Fruit fly (Drosophila melanogaster) whole organism, embryonic: Measurements from ENCODE around the gene CG7006.
A peak's percentile ranks its signal among the peaks of the same experiment; 100 is the strongest.

Source experiments
- Aef1 ChIP-seq: fragments of 200-800 bp; sonication (Bioruptor generic); IDR thresholded peaks from 3 replicates; pipeline ENCODE4 v1.3.6; 2022; ENCODE audit warnings: missing biosample characterization, missing genetic modification characterization
- Atf-2 ChIP-seq: fragments of 200-800 bp; sonication (Bioruptor generic); optimal IDR thresholded peaks from 2 replicates; lab custom pipeline; 2016; ENCODE audit warnings: missing biosample characterization, missing genetic modification characterization
- B-H2 ChIP-seq: fragments of 200-800 bp; sonication (Bioruptor generic); optimal IDR thresholded peaks from 2 replicates; lab custom pipeline; 2018; ENCODE audit warnings: missing biosample characterization, mild to moderate bottlenecking, missing genetic modification characterization
- BEAF-32 ChIP-seq: fragments of 200-800 bp; sonication (Bioruptor generic); optimal IDR thresholded peaks from 3 replicates; lab custom pipeline; 2017; ENCODE audit warnings: missing biosample characterization, missing genetic modification characterization, mild to moderate bottlenecking, moderate library complexity, missing genetic modification reagents
- CG10209 ChIP-seq: fragments of 200-800 bp; sonication (Bioruptor generic); optimal IDR thresholded peaks from 3 replicates; lab custom pipeline; 2017; ENCODE audit warnings: missing biosample characterization, mild to moderate bottlenecking, missing genetic modification characterization, missing genetic modification reagents
- CG10543 ChIP-seq: fragments of 200-800 bp; sonication (Bioruptor generic); optimal IDR thresholded peaks from 3 replicates; lab custom pipeline; 2017; ENCODE audit warnings: missing biosample characterization, mild to moderate bottlenecking, missing genetic modification characterization, moderate library complexity
- CG10565 ChIP-seq: fragments of 200-800 bp; sonication (Bioruptor generic); optimal IDR thresholded peaks from 3 replicates; lab custom pipeline; 2016; ENCODE audit warnings: missing biosample characterization, mild to moderate bottlenecking, missing genetic modification characterization
- CG11093 ChIP-seq: fragments of 200-800 bp; sonication (Bioruptor generic); IDR thresholded peaks from 3 replicates; pipeline ENCODE4 v1.3.6; 2022; ENCODE audit warnings: missing biosample characterization, missing genetic modification characterization
- CG11723 ChIP-seq: fragments of 200-800 bp; sonication (Bioruptor generic); optimal IDR thresholded peaks from 2 replicates; lab custom pipeline; 2017; ENCODE audit warnings: missing biosample characterization, mild to moderate bottlenecking, missing genetic modification characterization
- CG12942 ChIP-seq: fragments of 200-800 bp; sonication (Bioruptor generic); optimal IDR thresholded peaks from 3 replicates; lab custom pipeline; 2016; ENCODE audit warnings: missing biosample characterization, missing genetic modification characterization
- CG17361 ChIP-seq: fragments of 200-800 bp; sonication (Bioruptor generic); IDR thresholded peaks from 3 replicates; pipeline ENCODE4 v1.3.6; 2022; ENCODE audit warnings: missing biosample characterization, missing genetic modification characterization
- CG2129 ChIP-seq: fragments of 200-800 bp; sonication (Bioruptor generic); IDR thresholded peaks from 2 replicates; pipeline ENCODE4 v1.3.6; 2022; ENCODE audit warnings: missing biosample characterization, missing genetic modification characterization; ENCODE audit not compliant: partially characterized antibody
- CG2202 ChIP-seq: fragments of 200-800 bp; sonication (Bioruptor generic); optimal IDR thresholded peaks from 2 replicates; lab custom pipeline; 2018; ENCODE audit warnings: missing biosample characterization, mild to moderate bottlenecking, missing genetic modification characterization
- CG32532 ChIP-seq: fragments of 200-800 bp; sonication (Bioruptor generic); IDR thresholded peaks from 2 replicates; pipeline ENCODE4 v1.3.6; 2022; ENCODE audit warnings: missing biosample characterization, missing genetic modification characterization
- CG32772 ChIP-seq: fragments of 200-800 bp; sonication (Bioruptor generic); IDR thresholded peaks from 2 replicates; pipeline ENCODE4 v1.3.6; 2022; ENCODE audit warnings: missing biosample characterization, missing genetic modification characterization
- CG3838 ChIP-seq: fragments of 200-800 bp; sonication (Bioruptor generic); optimal IDR thresholded peaks from 3 replicates; lab custom pipeline; 2016; ENCODE audit warnings: missing biosample characterization, missing genetic modification characterization
- CG3847 ChIP-seq: fragments of 200-800 bp; sonication (Bioruptor generic); IDR thresholded peaks from 2 replicates; pipeline ENCODE4 v1.3.6; 2022; ENCODE audit warnings: missing biosample characterization, missing genetic modification characterization
- CG5180 ChIP-seq: fragments of 200-800 bp; sonication (Bioruptor generic); optimal IDR thresholded peaks from 3 replicates; lab custom pipeline; 2017; ENCODE audit warnings: missing biosample characterization, missing genetic modification characterization, mild to moderate bottlenecking, moderate library complexity, missing genetic modification reagents
- CG6791 ChIP-seq: fragments of 200-800 bp; sonication (Bioruptor generic); IDR thresholded peaks from 3 replicates; pipeline ENCODE4 v1.3.6; 2022; ENCODE audit warnings: missing biosample characterization, missing genetic modification characterization; ENCODE audit not compliant: partially characterized antibody
- CG7372 ChIP-seq: fragments of 200-800 bp; sonication (Bioruptor generic); IDR thresholded peaks from 2 replicates; pipeline ENCODE4 v1.3.6; 2022; ENCODE audit warnings: missing biosample characterization, missing genetic modification characterization
- D19B ChIP-seq: fragments of 200-800 bp; sonication (Bioruptor generic); optimal IDR thresholded peaks from 2 replicates; lab custom pipeline; 2017; ENCODE audit warnings: missing biosample characterization, mild to moderate bottlenecking, missing genetic modification characterization
- Dad ChIP-seq: fragments of 200-800 bp; sonication (Bioruptor generic); optimal IDR thresholded peaks from 3 replicates; lab custom pipeline; 2016; ENCODE audit warnings: missing biosample characterization, missing genetic modification characterization
- Dll ChIP-seq: fragments of 200-800 bp; sonication (Bioruptor generic); IDR thresholded peaks from 4 replicates; pipeline ENCODE4 v1.3.6; 2022; ENCODE audit warnings: missing biosample characterization, missing genetic modification characterization; ENCODE audit not compliant: partially characterized antibody
- HHEX ChIP-seq: fragments of 200-800 bp; sonication (Bioruptor generic); optimal IDR thresholded peaks from 3 replicates; lab custom pipeline; 2017; ENCODE audit warnings: missing biosample characterization, mild to moderate bottlenecking, missing genetic modification characterization, missing genetic modification reagents
- Nf-YC ChIP-seq: fragments of 200-800 bp; optimal IDR thresholded peaks from 3 replicates; lab custom pipeline; 2019; ENCODE audit warnings: missing biosample characterization, mild to moderate bottlenecking, missing genetic modification characterization, moderate library complexity
- Optix ChIP-seq: fragments of 200-800 bp; sonication (Bioruptor generic); IDR thresholded peaks from 3 replicates; pipeline ENCODE4 v1.3.6; 2022; ENCODE audit warnings: missing biosample characterization, missing genetic modification characterization
- Ptx1 ChIP-seq: fragments of 200-800 bp; sonication (Bioruptor generic); IDR thresholded peaks from 2 replicates; pipeline ENCODE4 v1.3.6; 2022; ENCODE audit warnings: missing biosample characterization, missing genetic modification characterization
- Sox100B ChIP-seq: fragments of 200-800 bp; sonication (Bioruptor generic); optimal IDR thresholded peaks from 3 replicates; lab custom pipeline; 2018; ENCODE audit warnings: missing biosample characterization, mild to moderate bottlenecking, missing genetic modification characterization
- Sry-β ChIP-seq: fragments of 200-800 bp; sonication (Bioruptor generic); optimal IDR thresholded peaks from 2 replicates; lab custom pipeline; 2018; ENCODE audit warnings: missing biosample characterization, mild to moderate bottlenecking, missing genetic modification characterization, moderate library complexity
- Vsx1 ChIP-seq: fragments of 200-800 bp; sonication (Bioruptor generic); optimal IDR thresholded peaks from 2 replicates; lab custom pipeline; 2017; ENCODE audit warnings: missing biosample characterization, mild to moderate bottlenecking, missing genetic modification characterization, missing genetic modification reagents
- al ChIP-seq: fragments of 200-800 bp; sonication (Bioruptor generic); IDR thresholded peaks from 2 replicates; pipeline ENCODE4 v1.3.6; 2022; ENCODE audit warnings: missing biosample characterization, missing genetic modification characterization
- bigmax ChIP-seq: fragments of 200-800 bp; sonication (Bioruptor generic); optimal IDR thresholded peaks from 2 replicates; lab custom pipeline; 2018; ENCODE audit warnings: missing biosample characterization, mild to moderate bottlenecking, missing genetic modification characterization
- bowl ChIP-seq: fragments of 200-800 bp; sonication (Bioruptor generic); IDR thresholded peaks from 2 replicates; pipeline ENCODE4 v1.3.6; 2022; ENCODE audit warnings: missing biosample characterization, missing genetic modification characterization
- caup ChIP-seq: fragments of 200-800 bp; sonication (Bioruptor generic); optimal IDR thresholded peaks from 3 replicates; lab custom pipeline; 2017; ENCODE audit warnings: missing biosample characterization, mild to moderate bottlenecking, missing genetic modification characterization, moderate library complexity; ENCODE audit not compliant: severe bottlenecking
- ems ChIP-seq: fragments of 200-800 bp; sonication (Bioruptor generic); optimal IDR thresholded peaks from 3 replicates; lab custom pipeline; 2016; ENCODE audit warnings: missing biosample characterization, missing genetic modification characterization
- en ChIP-seq: fragments of 200-800 bp; sonication (Bioruptor generic); optimal IDR thresholded peaks from 2 replicates; lab custom pipeline; 2016; ENCODE audit warnings: missing biosample characterization, missing genetic modification characterization
- esg ChIP-seq: fragments of 200-800 bp; sonication (Bioruptor generic); conservative IDR thresholded peaks from 2 replicates; pipeline ENCODE4 v1.3.6; 2022; ENCODE audit warnings: missing biosample characterization, missing genetic modification characterization
- fd96Cb ChIP-seq: fragments of 200-800 bp; sonication (Bioruptor generic); optimal IDR thresholded peaks from 2 replicates; lab custom pipeline; 2018; ENCODE audit warnings: missing biosample characterization, mild to moderate bottlenecking, missing genetic modification characterization, moderate library complexity
- gro ChIP-seq: fragments of 200-800 bp; sonication (Bioruptor generic); optimal IDR thresholded peaks from 2 replicates; lab custom pipeline; 2016; ENCODE audit warnings: missing biosample characterization, missing genetic modification characterization
- hbn ChIP-seq: fragments of 200-800 bp; sonication (Bioruptor generic); IDR thresholded peaks from 2 replicates; pipeline ENCODE4 v1.3.6; 2022; ENCODE audit warnings: missing biosample characterization, missing genetic modification characterization; ENCODE audit not compliant: partially characterized antibody
- maf-S ChIP-seq: fragments of 200-800 bp; sonication (Bioruptor generic); optimal IDR thresholded peaks from 2 replicates; lab custom pipeline; 2016; ENCODE audit warnings: missing biosample characterization, missing genetic modification characterization
- pho ChIP-seq: fragments of 200-800 bp; sonication (Bioruptor generic); optimal IDR thresholded peaks from 2 replicates; lab custom pipeline; 2016; ENCODE audit warnings: missing biosample characterization, missing genetic modification characterization
- sim ChIP-seq: fragments of 200-800 bp; sonication (Bioruptor generic); IDR thresholded peaks from 2 replicates; pipeline ENCODE4 v1.3.6; 2022; ENCODE audit warnings: missing biosample characterization, missing genetic modification characterization
- sisA ChIP-seq: fragments of 200-800 bp; sonication (Bioruptor generic); IDR thresholded peaks from 2 replicates; pipeline ENCODE4 v1.3.6; 2022; ENCODE audit warnings: missing biosample characterization, missing genetic modification characterization
- sob ChIP-seq: fragments of 200-800 bp; sonication (Bioruptor generic); IDR thresholded peaks from 2 replicates; pipeline ENCODE4 v1.3.6; 2022; ENCODE audit warnings: missing biosample characterization, missing genetic modification characterization
- tll ChIP-seq, 2 experiments: fragments of 200-800 bp in 1 of 2; fragments of >200 bp in 1 of 2; sonication (Bioruptor generic) in 1 of 2; optimal IDR thresholded peaks; 2 replicates each; lab custom pipeline; 2017 to 2019; ENCODE audit warnings: missing biosample characterization in 2 of 2, missing genetic modification characterization in 2 of 2, mild to moderate bottlenecking in 1 of 2, moderate library complexity in 1 of 2
- tna ChIP-seq: fragments of 200-800 bp; sonication (Bioruptor generic); IDR thresholded peaks from 2 replicates; pipeline ENCODE4 v1.3.6; 2022; ENCODE audit warnings: missing biosample characterization, missing genetic modification characterization; ENCODE audit not compliant: partially characterized antibody
- tup ChIP-seq: fragments of 200-800 bp; sonication (Bioruptor generic); optimal IDR thresholded peaks from 2 replicates; lab custom pipeline; 2016; ENCODE audit warnings: missing biosample characterization, mild to moderate bottlenecking, missing genetic modification characterization, moderate library complexity
- wek ChIP-seq: fragments of 200-800 bp; sonication (Bioruptor generic); optimal IDR thresholded peaks from 3 replicates; lab custom pipeline; 2018; ENCODE audit warnings: missing biosample characterization, mild to moderate bottlenecking, missing genetic modification characterization, moderate library complexity
- zfh1 ChIP-seq: fragments of 200-800 bp; sonication (Bioruptor generic); IDR thresholded peaks from 3 replicates; pipeline ENCODE4 v1.3.6; 2022; ENCODE audit warnings: missing biosample characterization, missing genetic modification characterization

The CG7006 gene

dm6 chr3R:24829887-24830351, 20.5 kb upstream of the CG7006 start, which contains the start of the genes Kaz and CG43273 (continued):
- no peak for TF ChIP-seq tna (GFP tag; lab: Robert Waterston, UW)
- TF ChIP-seq CG32772 (GFP tag; lab: Robert Waterston, UW): no peak
- no peak for TF ChIP-seq Vsx1 (GFP tag; lab: Kevin White, UChicago)
- no peak for TF ChIP-seq pho (GFP tag; lab: Kevin White, UChicago)
- TF ChIP-seq al (GFP tag; lab: Robert Waterston, UW): peak; percentile 36; the same call in 1 of the 2 replicates
- TF ChIP-seq Aef1 (GFP tag; lab: Robert Waterston, UW): peak; percentile 12; the same call in 1 of the 3 replicates
- TF ChIP-seq CG2129 (GFP tag; lab: Robert Waterston, UW): no peak
- TF ChIP-seq Sry-β (GFP tag; lab: Kevin White, UChicago): peak; percentile 100
- no peak for TF ChIP-seq tup
- TF ChIP-seq Sox100B (GFP tag; lab: Kevin White, UChicago): no peak
- TF ChIP-seq Ptx1: peak; percentile 75
- TF ChIP-seq HHEX: no peak
- TF ChIP-seq Nf-YC: no peak
- TF ChIP-seq bigmax (GFP tag; lab: Kevin White, UChicago): no peak
- TF ChIP-seq BEAF-32 (GFP tag; lab: Kevin White, UChicago): peak; percentile 27
- TF ChIP-seq CG7372 (GFP tag; lab: Robert Waterston, UW): peak; percentile 69
- TF ChIP-seq CG10543 (GFP tag; lab: Kevin White, UChicago): no peak
- no peak for TF ChIP-seq hbn (GFP tag; lab: Robert Waterston, UW)
- TF ChIP-seq Dad (GFP tag; lab: Kevin White, UChicago): no peak
- peak; percentile 12 for TF ChIP-seq CG2202
- no peak for TF ChIP-seq sim (GFP tag; lab: Robert Waterston, UW)
- no peak for TF ChIP-seq CG10565 (GFP tag; lab: Kevin White, UChicago)
- TF ChIP-seq sisA (GFP tag; lab: Robert Waterston, UW): peak; percentile 5; the same call in 1 of the 2 replicates
- peak; percentile 64 for TF ChIP-seq CG32532 (GFP tag; lab: Robert Waterston, UW)
- TF ChIP-seq CG12942 (GFP tag; lab: Kevin White, UChicago): peak; percentile 40
- no peak for TF ChIP-seq D19B (GFP tag; lab: Kevin White, UChicago)
- peak; percentile 8 for TF ChIP-seq CG3838 (GFP tag; lab: Kevin White, UChicago)
- TF ChIP-seq gro (GFP tag; lab: Kevin White, UChicago): no peak
- peak; percentile 75 for TF ChIP-seq CG3847 (GFP tag; lab: Robert Waterston, UW)
- no peak for TF ChIP-seq caup (GFP tag; lab: Kevin White, UChicago)
- TF ChIP-seq bowl (GFP tag; lab: Robert Waterston, UW): no peak
- TF ChIP-seq Dll (GFP tag; lab: Robert Waterston, UW): 0 out of 4 replicates have a peak, but pooled peaks have one; percentile 25
- TF ChIP-seq B-H2: no peak
- TF ChIP-seq CG6791 (GFP tag; lab: Robert Waterston, UW): no peak
- no peak; the same call in 2 of the 3 replicates for TF ChIP-seq CG17361 (GFP tag; lab: Robert Waterston, UW)
- no peak for TF ChIP-seq wek
- TF ChIP-seq CG11093 (GFP tag; lab: Robert Waterston, UW): no peak
- TF ChIP-seq CG11723: no peak
- no peak for TF ChIP-seq Atf-2 (GFP tag; lab: Kevin White, UChicago)
- peak; percentile 37 for TF ChIP-seq CG10209 (GFP tag; lab: Kevin White, UChicago)
- TF ChIP-seq sob (GFP tag; lab: Robert Waterston, UW): peak; percentile 59
- TF ChIP-seq ems (GFP tag; lab: Kevin White, UChicago): peak; percentile 6
- TF ChIP-seq tll (GFP tag; optimal IDR thresholded peaks at IDR 0.05; lab: Kevin White, UChicago): peak in 1 of 2 experiments; percentile 28
- no peak for TF ChIP-seq en (GFP tag; lab: Kevin White, UChicago)
- TF ChIP-seq esg (GFP tag; lab: Robert Waterston, UW): peak; percentile 25; the same call in 1 of the 2 replicates
- TF ChIP-seq maf-S: no peak
- TF ChIP-seq fd96Cb (tag; lab: Kevin White, UChicago): peak; percentile 34
- no peak for TF ChIP-seq CG5180 (GFP tag; lab: Kevin White, UChicago)
- TF ChIP-seq zfh1 (GFP tag; lab: Robert Waterston, UW): peak; percentile 34; the same call in 1 of the 3 replicates
- no peak for TF ChIP-seq Optix
